Fruit fly (Drosophila melanogaster) S2 (cell line): ENCODE results near the gene CG6465.

Experiments used
- CG8478 ChIP-seq: fragments of >200 bp; optimal IDR thresholded peaks from 2 replicates; lab custom pipeline; 2018
- CTCF ChIP-seq, 2 experiments: fragments of >200 bp; optimal IDR thresholded peaks; 2 replicates each; lab custom pipeline; 2018

The CG6465 gene

DNA sequence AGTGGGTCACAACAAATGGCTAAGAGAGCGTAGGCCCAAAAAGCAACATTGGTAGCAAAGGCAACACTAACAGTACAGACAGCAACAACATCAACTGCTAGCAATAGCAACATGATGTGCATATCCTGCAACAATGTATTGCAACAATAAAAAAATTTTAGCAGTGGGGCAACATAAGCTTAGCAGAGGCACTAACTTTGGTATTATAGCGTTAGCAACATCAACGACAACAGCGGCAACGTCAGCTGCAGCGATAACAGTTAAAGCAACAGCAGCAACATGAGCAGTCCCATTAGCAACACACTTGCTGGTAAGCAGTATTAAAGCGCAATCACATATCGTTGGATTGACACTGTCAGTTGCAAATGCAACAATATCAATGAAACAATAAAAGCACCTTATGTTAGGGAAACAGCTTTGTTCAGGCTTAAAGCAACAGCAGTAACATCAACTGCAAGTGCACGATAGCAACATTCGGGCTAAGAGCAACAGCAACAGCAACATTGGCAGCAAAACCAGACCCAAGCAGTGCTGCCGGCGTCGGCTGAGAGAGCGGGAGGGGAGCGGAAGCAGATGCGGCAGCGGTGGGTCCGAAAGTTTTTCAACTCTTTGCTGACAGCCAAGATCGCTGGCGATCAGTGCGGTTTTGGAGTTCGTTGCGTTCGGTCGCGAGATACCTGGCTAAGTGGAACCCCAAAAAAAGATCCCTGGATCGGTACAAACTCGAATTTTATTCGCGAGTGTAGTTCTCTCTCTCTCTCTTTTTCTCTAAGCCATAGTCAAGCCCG lies 9.4 kb upstream of the CG6465 start, which contains the start of gene Skel:
TSS of gene Skel (plus strand) at position 637 of the 788 bp plus-strand sequence.
- no peak for TF ChIP-seq CTCF (optimal IDR thresholded peaks at IDR 0.05; lab: Kevin White, UChicago)
- no peak for TF ChIP-seq CG8478

DNA sequence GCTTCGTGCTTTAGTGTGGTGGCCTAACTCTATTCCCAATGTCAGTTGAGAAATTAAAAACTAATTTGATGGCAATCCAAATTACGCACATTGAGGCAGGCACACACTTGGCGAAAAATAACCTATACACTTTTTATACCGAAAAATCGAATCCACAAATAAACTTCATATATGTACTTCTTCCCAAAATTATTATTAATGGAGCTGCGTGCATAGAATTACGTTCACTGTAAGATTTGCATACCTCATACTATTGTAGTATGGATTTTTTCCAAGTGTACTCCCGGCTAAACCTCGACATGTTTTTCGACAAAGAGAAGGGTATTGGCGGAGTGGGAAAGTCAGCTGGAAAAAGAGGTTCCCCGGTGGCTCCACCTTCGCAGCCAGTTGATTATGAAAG lies 7.2 kb upstream of the CG6465 start:
- TF ChIP-seq CG8478 = no peak

DNA sequence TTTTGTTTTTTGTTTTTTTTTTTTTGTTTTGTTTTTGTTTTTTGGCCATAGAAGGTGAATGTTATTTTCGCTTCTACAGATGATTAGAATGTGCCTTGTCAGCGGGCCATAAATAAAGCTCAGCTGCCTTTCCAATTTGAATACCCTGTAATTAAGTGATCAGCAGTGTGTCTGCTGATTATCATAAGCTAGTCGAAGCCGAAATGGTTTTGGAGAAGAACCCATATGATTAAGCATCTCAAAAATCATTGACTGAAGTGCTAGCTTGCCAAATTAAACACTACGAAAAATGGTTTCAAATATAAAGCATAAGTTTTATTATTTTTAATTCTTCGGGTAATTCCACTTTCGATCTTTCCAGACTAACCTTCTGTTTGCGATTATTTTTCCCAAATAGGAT lies 6.2 kb upstream of the CG6465 start:
- TF ChIP-seq CG8478 (no peak), CTCF (optimal IDR thresholded peaks at IDR 0.05; lab: Kevin White, UChicago) (no peak)

- TF ChIP-seq CTCF (optimal IDR thresholded peaks at IDR 0.05; lab: Kevin White, UChicago) (no peak), CG8478 (no peak)
These were observed 4.6 kb upstream of the CG6465 start for dm6 chr3R:10681682-10681962.

DNA sequence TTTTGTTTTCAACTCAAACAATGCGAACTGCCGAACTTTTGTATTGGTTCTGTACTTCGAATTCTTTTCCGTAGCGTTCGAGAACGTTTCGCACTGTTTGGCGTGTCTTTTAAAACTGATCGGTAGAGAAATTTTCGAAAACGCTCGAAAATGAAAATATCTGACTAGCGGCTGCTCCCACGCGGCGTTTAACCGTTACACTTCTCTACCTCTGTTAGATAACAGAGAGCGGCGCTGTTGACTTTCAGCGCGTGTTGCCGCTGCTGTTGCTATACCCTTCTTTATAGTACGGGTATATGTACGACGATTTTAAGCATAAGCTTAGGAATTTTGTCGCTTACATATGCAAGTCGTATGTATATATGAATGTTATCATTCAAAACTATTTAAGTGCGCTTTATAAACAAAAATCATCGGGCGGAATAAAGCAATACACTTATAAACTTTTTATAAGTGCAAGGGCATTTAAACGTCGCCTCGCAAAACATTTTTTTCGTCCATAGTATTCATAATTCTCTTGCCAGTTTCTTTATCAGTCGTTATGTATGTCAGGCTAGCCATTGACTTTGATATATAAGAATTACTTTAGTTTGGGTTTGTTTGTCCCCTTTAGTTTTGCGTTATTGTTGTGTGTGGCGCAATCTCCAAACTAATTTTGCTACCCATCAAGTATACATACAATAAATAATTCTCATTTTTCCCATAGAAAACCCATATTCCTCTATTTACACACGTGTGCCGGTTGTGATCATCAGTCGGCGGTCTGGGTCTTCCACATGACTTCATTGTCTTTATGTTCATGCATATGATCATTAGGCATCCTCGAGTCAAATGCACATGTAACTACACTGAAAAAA lies 4.0 kb upstream of the CG6465 start, which contains the start of gene Phyhd1:
TSS of gene Phyhd1 (minus strand) at position 101 of the 857 bp plus-strand sequence.
- TF ChIP-seq CTCF (optimal IDR thresholded peaks at IDR 0.05; lab: Kevin White, UChicago) (no peak), CG8478 (no peak)

dm6 chr3R:10679911-10680310 lies 2.9 kb upstream of the CG6465 start:
- TF ChIP-seq CTCF (optimal IDR thresholded peaks at IDR 0.05; lab: Kevin White, UChicago) = no peak
- no peak for TF ChIP-seq CG8478

DNA sequence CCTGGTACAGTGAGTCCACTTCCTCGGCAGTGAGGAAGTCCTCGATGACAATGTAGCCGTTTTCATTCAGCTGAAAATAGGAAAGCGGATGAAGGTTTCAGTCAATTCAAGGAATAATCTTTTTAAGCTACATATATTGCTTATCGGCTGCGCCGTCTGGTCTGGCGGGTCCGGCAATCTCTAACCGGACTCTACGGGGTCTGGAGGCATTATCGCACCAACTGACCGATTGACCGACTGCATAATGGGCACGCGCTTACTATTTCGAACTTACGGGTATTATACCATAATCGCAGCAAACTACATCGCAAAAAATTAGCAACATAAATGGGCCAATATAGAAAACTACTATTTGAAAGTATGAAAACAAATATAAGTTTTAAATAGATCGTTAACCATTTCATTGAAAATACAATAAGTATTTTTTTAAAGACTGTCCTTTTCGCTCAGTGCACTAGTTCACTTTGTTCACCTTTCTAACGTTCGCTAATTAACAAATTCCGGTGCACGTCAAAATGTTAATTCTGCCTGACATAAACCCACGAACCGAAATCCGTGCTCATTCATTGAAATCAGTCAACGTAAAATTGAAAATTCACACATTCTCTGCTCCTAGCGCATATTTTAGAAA lies 2.0 kb upstream of the CG6465 start:
- TF ChIP-seq CG8478 = no peak
- TF ChIP-seq CTCF (optimal IDR thresholded peaks at IDR 0.05; lab: Kevin White, UChicago) = no peak

dm6 chr3R:10675101-10675500 lies 1.9 kb downstream of the CG6465 start:
- TF ChIP-seq CTCF (optimal IDR thresholded peaks at IDR 0.05; lab: Kevin White, UChicago) (peak; percentile 85 to 86), CG8478 (no peak)

DNA sequence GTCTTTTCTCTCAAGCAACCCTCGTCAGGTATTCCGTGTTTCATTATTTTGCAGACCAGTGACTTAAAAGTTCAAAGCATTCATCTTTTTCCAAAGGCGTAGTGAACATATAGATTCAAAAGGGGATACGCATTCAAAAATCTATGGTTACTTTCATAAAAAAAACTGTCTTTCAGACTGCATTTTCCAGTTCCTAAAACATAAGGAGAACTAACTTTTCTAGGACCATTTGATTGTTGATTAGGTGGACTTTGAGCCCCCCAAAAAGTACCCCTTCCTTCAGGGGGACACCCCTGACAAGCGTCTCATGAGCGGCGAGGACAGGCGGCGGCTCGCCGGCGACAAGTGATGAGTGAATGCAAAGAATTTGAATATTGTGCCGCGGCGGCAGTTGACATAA lies 3.5 kb downstream of the CG6465 start:
- TF ChIP-seq CTCF (optimal IDR thresholded peaks at IDR 0.05; lab: Kevin White, UChicago) (no peak), CG8478 (no peak)

DNA sequence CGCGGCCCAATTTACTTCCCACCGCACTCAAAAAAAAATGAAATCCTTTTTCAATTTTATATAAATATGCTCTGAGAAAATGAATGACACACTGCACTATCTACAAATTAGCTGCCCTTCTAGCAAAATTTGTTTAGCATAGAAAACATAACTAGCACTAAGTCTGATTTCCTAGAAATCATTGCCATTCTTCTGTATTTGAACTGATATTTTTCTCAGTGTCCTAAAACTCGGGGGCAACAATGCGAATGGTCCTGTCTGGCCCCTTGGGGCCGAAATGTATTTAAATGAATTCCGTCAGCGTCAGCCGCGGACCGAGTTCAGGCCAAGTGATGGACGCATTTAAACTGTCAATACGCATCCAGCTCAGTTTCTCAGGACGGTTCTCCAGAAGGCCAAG lies 4.4 kb downstream of the CG6465 start:
- TF ChIP-seq CG8478 (no peak), CTCF (optimal IDR thresholded peaks at IDR 0.05; lab: Kevin White, UChicago) (no peak)

- TF ChIP-seq CTCF (optimal IDR thresholded peaks at IDR 0.05; lab: Kevin White, UChicago) = no peak
- TF ChIP-seq CG8478 = no peak
These were observed 7.1 kb downstream of the CG6465 start for dm6 chr3R:10669950-10670349.

DNA sequence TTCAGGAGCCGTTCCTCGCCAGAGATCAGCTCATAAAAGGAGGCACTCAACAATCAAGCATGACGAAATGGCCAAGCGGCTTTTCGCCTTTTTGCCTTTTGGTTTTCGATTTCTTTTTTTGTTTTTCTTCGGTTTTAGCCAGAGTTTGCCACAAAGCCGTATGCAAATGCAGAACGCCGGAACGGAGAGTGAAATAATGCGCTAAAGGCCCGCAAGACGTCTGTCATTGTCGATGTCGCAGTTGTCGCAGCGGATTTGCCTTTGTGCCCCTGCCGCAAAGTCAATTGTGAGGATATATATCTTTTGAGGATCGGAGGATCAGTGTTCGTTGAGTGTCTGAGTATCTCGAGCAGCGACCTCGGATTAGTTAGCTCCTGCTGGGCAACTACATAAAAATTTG lies 9.1 kb downstream of the CG6465 start:
- TF ChIP-seq CTCF (optimal IDR thresholded peaks at IDR 0.05; lab: Kevin White, UChicago) = no peak
- TF ChIP-seq CG8478 = no peak

dm6 chr3R:10664942-10665341 lies 12.1 kb downstream of the CG6465 start:
- peak; percentile 92 to 97 for TF ChIP-seq CTCF (optimal IDR thresholded peaks at IDR 0.05; lab: Kevin White, UChicago)
- no peak for TF ChIP-seq CG8478

- TF ChIP-seq CTCF (optimal IDR thresholded peaks at IDR 0.05; lab: Kevin White, UChicago) (no peak), CG8478 (no peak)
These were observed 16.0 kb downstream of the CG6465 start for dm6 chr3R:10661098-10661497.

dm6 chr3R:10659563-10659962 lies 17.5 kb downstream of the CG6465 start:
- TF ChIP-seq CG8478 (no peak), CTCF (optimal IDR thresholded peaks at IDR 0.05; lab: Kevin White, UChicago) (no peak)

DNA sequence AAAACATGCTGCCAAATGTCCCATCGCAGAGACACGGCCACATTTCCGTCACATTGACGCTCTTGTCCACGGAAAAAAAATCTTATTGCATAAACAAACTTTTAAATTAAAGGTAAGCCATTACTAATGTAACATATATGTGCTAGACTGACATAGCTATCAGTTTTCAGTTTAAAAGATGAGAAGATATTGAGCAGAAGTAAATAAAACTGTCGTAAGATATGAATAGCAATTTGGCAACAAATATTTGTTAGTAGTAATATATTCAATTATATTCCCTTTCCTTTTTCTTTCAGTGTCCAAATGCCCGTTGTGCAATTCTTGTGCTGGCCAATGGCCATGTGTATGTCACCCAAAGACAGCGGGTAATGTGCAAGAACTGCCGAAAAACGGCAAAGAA lies 18.3 kb downstream of the CG6465 start:
- no peak for TF ChIP-seq CTCF (optimal IDR thresholded peaks at IDR 0.05; lab: Kevin White, UChicago)
